Worm (Caenorhabditis elegans) whole organism, L1 larva: ENCODE measurements around the gene srv-14.

Experiments used
- ama-1 ChIP-seq: fragments of 150-350 bp; optimal IDR thresholded peaks from 2 replicates; lab custom pipeline; 2014
- efl-1 ChIP-seq, 4 experiments: fragments of 150-350 bp; optimal IDR thresholded peaks in 3 of 4; peaks in 1 of 4; 1 replicate in 1 of 4; 2 replicates in 3 of 4; lab custom pipeline; 2014; ENCODE audit warnings: missing biosample characterization in 2 of 4, missing genetic modification characterization in 2 of 4, missing genetic modification reagents in 2 of 4
- mdl-1 ChIP-seq, 2 experiments: fragments of 150-350 bp; optimal IDR thresholded peaks; 2 replicates each; lab custom pipeline; 2014 to 2017; ENCODE audit warnings: missing biosample characterization in 2 of 2, missing genetic modification characterization in 2 of 2, inconsistent platforms in 1 of 2

Gene srv-14

ce11 chrIV:15844064-15844463 is 50.0 kb downstream of the srv-14 start:
- TF ChIP-seq ama-1 (lab: Kevin White, UChicago) (no peak), efl-1 (optimal IDR thresholded peaks at IDR 0.05; lab: Kevin White, UChicago) (no peak), efl-1 (GFP tag; optimal IDR thresholded peaks at IDR 0.05 in 1 of 2; lab: Kevin White, UChicago) (peak in 1 of 2 experiments; percentile 60), mdl-1 (tag; optimal IDR thresholded peaks at IDR 0.05; lab: Kevin White, UChicago) (no peak)
